Fruit fly (Drosophila melanogaster) whole organism, embryonic: ENCODE data around the gene CG7370.

ENCODE experiments used
- Atf3 ChIP-seq: fragments of 200-800 bp; sonication (Bioruptor generic); optimal IDR thresholded peaks from 3 replicates; lab custom pipeline; 2016; ENCODE audit warnings: missing biosample characterization, missing genetic modification characterization
- CG10366 ChIP-seq: fragments of 200-800 bp; sonication (Bioruptor generic); IDR thresholded peaks from 2 replicates; pipeline ENCODE4 v1.3.6; 2022; ENCODE audit warnings: missing biosample characterization, missing genetic modification characterization
- CG10431 ChIP-seq: fragments of 200-800 bp; sonication (Bioruptor generic); optimal IDR thresholded peaks from 3 replicates; lab custom pipeline; 2018; ENCODE audit warnings: missing biosample characterization, mild to moderate bottlenecking, missing genetic modification characterization
- CG12155 ChIP-seq: fragments of 200-800 bp; sonication (Bioruptor generic); optimal IDR thresholded peaks from 3 replicates; lab custom pipeline; 2016; ENCODE audit warnings: missing biosample characterization, missing genetic modification characterization
- CG12744 ChIP-seq: fragments of 200-800 bp; sonication (Bioruptor generic); optimal IDR thresholded peaks from 2 replicates; lab custom pipeline; 2016; ENCODE audit warnings: missing biosample characterization, missing genetic modification characterization
- CG12769 ChIP-seq: fragments of 200-800 bp; sonication (Bioruptor generic); optimal IDR thresholded peaks from 2 replicates; lab custom pipeline; 2019; ENCODE audit warnings: missing biosample characterization, mild to moderate bottlenecking, missing genetic modification characterization, moderate library complexity
- CG13296 ChIP-seq: fragments of 200-800 bp; sonication (Bioruptor generic); optimal IDR thresholded peaks from 3 replicates; lab custom pipeline; 2018; ENCODE audit warnings: missing biosample characterization, mild to moderate bottlenecking, missing genetic modification characterization
- CG14667 ChIP-seq: fragments of 200-800 bp; sonication (Bioruptor generic); IDR thresholded peaks from 2 replicates; pipeline ENCODE4 v1.3.6; 2022; ENCODE audit warnings: missing biosample characterization, missing genetic modification characterization
- CG14965 ChIP-seq: fragments of 200-800 bp; sonication (Bioruptor generic); optimal IDR thresholded peaks from 2 replicates; lab custom pipeline; 2016; ENCODE audit warnings: missing biosample characterization, missing genetic modification characterization, borderline replicate concordance
- CG1602 ChIP-seq: fragments of 200-800 bp; sonication (Bioruptor generic); optimal IDR thresholded peaks from 3 replicates; lab custom pipeline; 2016; ENCODE audit warnings: missing biosample characterization, missing genetic modification characterization
- CG17802 ChIP-seq: fragments of 200-800 bp; sonication (Bioruptor generic); optimal IDR thresholded peaks from 2 replicates; lab custom pipeline; 2018; ENCODE audit warnings: missing biosample characterization, mild to moderate bottlenecking, missing genetic modification characterization, moderate library complexity
- CG17829 ChIP-seq: fragments of 200-800 bp; optimal IDR thresholded peaks from 2 replicates; lab custom pipeline; 2019; ENCODE audit warnings: missing biosample characterization, mild to moderate bottlenecking, missing genetic modification characterization, moderate library complexity
- CG2199 ChIP-seq: fragments of 200-800 bp; sonication (Bioruptor generic); IDR thresholded peaks from 3 replicates; pipeline ENCODE4 v1.3.6; 2022; ENCODE audit warnings: missing biosample characterization, missing genetic modification characterization
- CG33213 ChIP-seq: fragments of 200-800 bp; sonication (Bioruptor generic); optimal IDR thresholded peaks from 3 replicates; lab custom pipeline; 2016; ENCODE audit warnings: missing biosample characterization, missing genetic modification characterization
- CG4617 ChIP-seq: fragments of 200-800 bp; sonication (Bioruptor generic); optimal IDR thresholded peaks from 3 replicates; lab custom pipeline; 2016; ENCODE audit warnings: missing biosample characterization, missing genetic modification characterization, borderline replicate concordance
- CG6272 ChIP-seq: fragments of 200-800 bp; sonication (Bioruptor generic); IDR thresholded peaks from 2 replicates; pipeline ENCODE4 v1.3.6; 2022; ENCODE audit warnings: missing biosample characterization, missing genetic modification characterization
- CG9797 ChIP-seq: fragments of 200-800 bp; sonication (Bioruptor generic); optimal IDR thresholded peaks from 3 replicates; lab custom pipeline; 2018; ENCODE audit warnings: missing biosample characterization, mild to moderate bottlenecking, missing genetic modification characterization
- CHES-1-like ChIP-seq: fragments of 200-800 bp; sonication (Bioruptor generic); optimal IDR thresholded peaks from 2 replicates; lab custom pipeline; 2016; ENCODE audit warnings: missing biosample characterization, missing genetic modification characterization
- Gug ChIP-seq: fragments of 200-800 bp; sonication (Bioruptor generic); IDR thresholded peaks from 4 replicates; pipeline ENCODE4 v1.3.6; 2022; ENCODE audit warnings: missing biosample characterization, missing genetic modification characterization
- HmgD ChIP-seq: fragments of 200-800 bp; sonication (Bioruptor generic); optimal IDR thresholded peaks from 3 replicates; lab custom pipeline; 2016; ENCODE audit warnings: missing biosample characterization, missing genetic modification characterization
- Hmr ChIP-seq: fragments of 200-800 bp; sonication (Bioruptor generic); optimal IDR thresholded peaks from 3 replicates; lab custom pipeline; 2017; ENCODE audit warnings: mild to moderate bottlenecking, missing biosample characterization, missing genetic modification reagents, missing genetic modification characterization
- Hr78 ChIP-seq, 2 experiments: fragments of 200-800 bp in 1 of 2; fragments of >200 bp in 1 of 2; sonication (Bioruptor generic) in 1 of 2; optimal IDR thresholded peaks; 2 replicates each; lab custom pipeline; 2017 to 2019; ENCODE audit warnings: missing biosample characterization in 2 of 2, missing genetic modification characterization in 2 of 2, mild to moderate bottlenecking in 1 of 2, moderate library complexity in 1 of 2
- NfI ChIP-seq: fragments of 200-800 bp; sonication (Bioruptor generic); optimal IDR thresholded peaks from 3 replicates; lab custom pipeline; 2018; ENCODE audit warnings: missing biosample characterization, mild to moderate bottlenecking, missing genetic modification characterization, moderate library complexity
- Tbp ChIP-seq: fragments of >200 bp; optimal IDR thresholded peaks from 2 replicates; lab custom pipeline; 2018; ENCODE audit warnings: missing biosample characterization, missing genetic modification characterization
- chinmo ChIP-seq: fragments of 200-800 bp; sonication (Bioruptor generic); IDR thresholded peaks from 4 replicates; pipeline ENCODE4 v1.3.6; 2022; ENCODE audit warnings: missing biosample characterization, missing genetic modification characterization; ENCODE audit not compliant: partially characterized antibody
- ci ChIP-seq: fragments of 200-800 bp; sonication (Bioruptor generic); IDR thresholded peaks from 3 replicates; pipeline ENCODE4 v1.3.6; 2022; ENCODE audit warnings: missing biosample characterization, missing genetic modification characterization
- dysf ChIP-seq: fragments of 200-800 bp; sonication (Bioruptor generic); IDR thresholded peaks from 3 replicates; pipeline ENCODE4 v1.3.6; 2022; ENCODE audit warnings: missing biosample characterization, missing genetic modification characterization
- hth ChIP-seq: fragments of >200 bp; optimal IDR thresholded peaks from 2 replicates; lab custom pipeline; 2017; ENCODE audit warnings: inconsistent platforms
- kni ChIP-seq: fragments of 200-800 bp; sonication (Bioruptor generic); optimal IDR thresholded peaks from 3 replicates; lab custom pipeline; 2017; ENCODE audit warnings: mild to moderate bottlenecking, missing biosample characterization, missing genetic modification reagents, missing genetic modification characterization
- luna ChIP-seq: fragments of 200-800 bp; sonication (Bioruptor generic); optimal IDR thresholded peaks from 2 replicates; lab custom pipeline; 2016; ENCODE audit warnings: missing biosample characterization, missing genetic modification characterization
- oc ChIP-seq: fragments of 200-800 bp; sonication (Bioruptor generic); optimal IDR thresholded peaks from 2 replicates; lab custom pipeline; 2018; ENCODE audit warnings: missing biosample characterization, mild to moderate bottlenecking, missing genetic modification characterization, moderate library complexity
- sr ChIP-seq: fragments of 200-800 bp; sonication (Bioruptor generic); IDR thresholded peaks from 3 replicates; pipeline ENCODE4 v1.3.6; 2022; ENCODE audit warnings: missing biosample characterization, missing genetic modification characterization
- stwl ChIP-seq: fragments of 200-800 bp; sonication (Bioruptor generic); optimal IDR thresholded peaks from 3 replicates; lab custom pipeline; 2018; ENCODE audit warnings: missing biosample characterization, mild to moderate bottlenecking, missing genetic modification characterization, moderate library complexity
- sug ChIP-seq: fragments of 200-800 bp; optimal IDR thresholded peaks from 2 replicates; lab custom pipeline; 2019; ENCODE audit warnings: missing biosample characterization, mild to moderate bottlenecking, missing genetic modification characterization, moderate library complexity
- twi ChIP-seq: fragments of 200-800 bp; optimal IDR thresholded peaks from 2 replicates; lab custom pipeline; 2019; ENCODE audit warnings: missing biosample characterization, mild to moderate bottlenecking, missing genetic modification characterization, moderate library complexity
- tx ChIP-seq: fragments of 200-800 bp; sonication (Bioruptor generic); optimal IDR thresholded peaks from 2 replicates; lab custom pipeline; 2016; ENCODE audit warnings: missing biosample characterization, missing genetic modification characterization
- unc-4 ChIP-seq: fragments of 200-800 bp; sonication (Bioruptor generic); IDR thresholded peaks from 2 replicates; pipeline ENCODE4 v1.3.6; 2022; ENCODE audit warnings: missing biosample characterization, missing genetic modification characterization; ENCODE audit not compliant: partially characterized antibody
- vvl ChIP-seq: fragments of 200-800 bp; sonication (Bioruptor generic); IDR thresholded peaks from 2 replicates; pipeline ENCODE4 v1.3.6; 2022; ENCODE audit warnings: missing biosample characterization, missing genetic modification characterization
- z ChIP-seq: fragments of 200-800 bp; sonication (Bioruptor generic); IDR thresholded peaks from 3 replicates; pipeline ENCODE4 v1.3.6; 2022; ENCODE audit warnings: missing biosample characterization, missing genetic modification characterization

The CG7370 gene

dm6 chr3L:21741234-21741633 is 28.4 kb upstream of the CG7370 start, which contains the start of gene CG14572:
CG14572 (plus strand) TSS chr3L:21741534.
- TF ChIP-seq HmgD (GFP tag; lab: Kevin White, UChicago), result no peak
- TF ChIP-seq CG9797 (GFP tag; lab: Kevin White, UChicago), result no peak
- TF ChIP-seq twi, result no peak
- no peak for TF ChIP-seq CG6272 (GFP tag; lab: Robert Waterston, UW)
- TF ChIP-seq tx (GFP tag; lab: Kevin White, UChicago), result no peak
- peak; percentile 18; the same call in 1 of the 2 replicates for TF ChIP-seq vvl (GFP tag; lab: Robert Waterston, UW)
- peak; percentile 37 for TF ChIP-seq kni (GFP tag; lab: Kevin White, UChicago)
- 0 out of 4 replicates have a peak, but pooled peaks have one; percentile 37 for TF ChIP-seq chinmo (GFP tag; lab: Robert Waterston, UW)
- TF ChIP-seq CHES-1-like, result no peak
- no peak for TF ChIP-seq unc-4 (GFP tag; lab: Robert Waterston, UW)
- no peak for TF ChIP-seq CG13296 (GFP tag; lab: Kevin White, UChicago)

DNA sequence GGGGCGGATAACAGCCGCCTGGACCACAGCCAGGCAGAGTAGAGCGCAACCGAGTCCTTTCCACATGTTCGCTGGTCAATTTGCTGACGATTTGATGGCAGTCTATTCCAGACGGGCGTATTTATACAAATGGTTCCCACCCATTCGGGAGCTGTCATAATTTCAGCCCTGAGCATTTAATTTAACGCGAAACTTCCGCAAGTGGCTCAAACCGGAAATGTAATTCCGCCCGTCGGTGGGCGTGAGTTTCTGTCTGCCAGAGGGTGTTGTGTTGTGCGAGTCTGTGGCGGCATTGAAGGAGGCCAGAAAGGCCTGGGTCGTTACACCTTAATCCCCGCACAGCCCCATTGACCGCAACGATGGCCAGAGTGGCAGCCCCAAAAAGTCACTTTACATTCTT is 25.4 kb upstream of the CG7370 start, which contains the start of gene CG14565:
Gene CG14565 (minus strand): TSS at position 101 of the 400 bp plus-strand sequence.
- TF ChIP-seq CG12155, result no peak
- TF ChIP-seq dysf (GFP tag; lab: Robert Waterston, UW), result no peak
- no peak for TF ChIP-seq CG2199
- no peak for TF ChIP-seq CG33213 (GFP tag; lab: Kevin White, UChicago)
- no peak for TF ChIP-seq CG12769 (tag; lab: Kevin White, UChicago)
- no peak for TF ChIP-seq CG14667 (GFP tag; lab: Robert Waterston, UW)
- no peak for TF ChIP-seq luna
- TF ChIP-seq CG4617 (GFP tag; lab: Kevin White, UChicago), result no peak
- no peak for TF ChIP-seq z (GFP tag; lab: Robert Waterston, UW)
- TF ChIP-seq CG17829, result no peak
- no peak for TF ChIP-seq Hmr (GFP tag; lab: Kevin White, UChicago)
- no peak for TF ChIP-seq NfI (GFP tag; lab: Kevin White, UChicago)

- TF ChIP-seq CG14965 (GFP tag; lab: Kevin White, UChicago) (no peak), hth (no peak), CG10431 (GFP tag; lab: Kevin White, UChicago) (no peak), Atf3 (no peak), Gug (no peak), CG1602 (GFP tag; lab: Kevin White, UChicago) (no peak), CG10366 (GFP tag; lab: Robert Waterston, UW) (no peak), sug (tag; lab: Kevin White, UChicago) (no peak)
Measured at dm6 chr3L:21756857-21757256, 12.8 kb upstream of the CG7370 start, which contains the start of gene CG14564. CG14564 (plus strand) TSS chr3L:21757157.

DNA sequence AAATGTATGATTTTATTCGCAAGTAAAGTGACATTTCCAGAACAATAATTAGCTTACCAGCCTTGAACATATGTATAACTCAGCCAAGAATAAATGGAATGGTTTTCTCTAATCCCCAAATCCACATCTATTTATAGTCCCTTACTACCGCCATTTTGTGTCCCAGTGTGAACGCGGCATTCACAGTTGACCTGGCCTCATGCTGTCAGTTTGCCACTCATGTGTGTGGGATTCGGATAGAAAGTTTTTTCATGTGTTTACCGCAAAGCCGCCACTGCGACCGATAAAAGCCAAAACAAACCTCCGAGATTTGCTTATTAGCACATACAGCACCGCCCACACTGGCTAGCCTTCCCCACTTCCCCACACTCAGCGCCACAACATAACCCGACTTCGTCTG is 3.7 kb upstream of the CG7370 start:
- no peak for TF ChIP-seq Tbp
- 0 out of 3 replicates have a peak, but pooled peaks have one; percentile 41 for TF ChIP-seq ci (GFP tag; lab: Robert Waterston, UW)
- TF ChIP-seq CG17802, result peak; percentile 89
- TF ChIP-seq CG12744, result no peak
- peak; percentile 83 for TF ChIP-seq sr (GFP tag; lab: Robert Waterston, UW)
- TF ChIP-seq stwl, result peak; percentile 24
- peak in 1 of 2 experiments; percentile 53 for TF ChIP-seq Hr78 (GFP tag; optimal IDR thresholded peaks at IDR 0.05; lab: Kevin White, UChicago)
- peak; percentile 46 for TF ChIP-seq oc (tag; lab: Kevin White, UChicago)
- TF ChIP-seq, all 482 proteins: peak for 6
